Worm (Caenorhabditis elegans) whole organism, L2 larva: ENCODE results near the gene R160.12.

Experiments used
- aly-2 ChIP-seq: fragments of 150-350 bp; optimal IDR thresholded peaks from 2 replicates; lab custom pipeline; 2014; ENCODE audit warnings: missing biosample characterization, missing genetic modification characterization
- ceh-82 ChIP-seq: fragments of 150-350 bp; optimal IDR thresholded peaks from 2 replicates; lab custom pipeline; 2014; ENCODE audit warnings: missing biosample characterization, missing genetic modification characterization
- elt-1 ChIP-seq: fragments of 150-350 bp; optimal IDR thresholded peaks from 2 replicates; lab custom pipeline; 2014; ENCODE audit warnings: missing biosample characterization, missing genetic modification characterization
- lin-13 ChIP-seq: fragments of 150-350 bp; optimal IDR thresholded peaks from 2 replicates; lab custom pipeline; 2014; ENCODE audit warnings: missing biosample characterization, missing genetic modification reagents, missing genetic modification characterization
- lin-39 ChIP-seq: fragments of 150-350 bp; optimal IDR thresholded peaks from 2 replicates; lab custom pipeline; 2014; ENCODE audit warnings: missing biosample characterization, missing genetic modification reagents, missing genetic modification characterization
- mab-5 ChIP-seq: fragments of 150-350 bp; optimal IDR thresholded peaks from 2 replicates; lab custom pipeline; 2014; ENCODE audit warnings: missing biosample characterization, missing genetic modification characterization
- nhr-10 ChIP-seq: sonication (generic microtip); optimal IDR thresholded peaks from 2 replicates; lab custom pipeline; 2017; ENCODE audit warnings: missing biosample characterization, missing genetic modification characterization
- nhr-23 ChIP-seq: fragments of 150-350 bp; optimal IDR thresholded peaks from 2 replicates; lab custom pipeline; 2014; ENCODE audit warnings: missing biosample characterization, missing genetic modification reagents, missing genetic modification characterization
- nhr-237 ChIP-seq: fragments of 150-350 bp; optimal IDR thresholded peaks from 2 replicates; lab custom pipeline; 2014; ENCODE audit warnings: missing biosample characterization, missing genetic modification characterization
- snpc-4 ChIP-seq: fragments of 150-350 bp; optimal IDR thresholded peaks from 2 replicates; lab custom pipeline; 2014; ENCODE audit warnings: missing biosample characterization, missing genetic modification characterization
- unc-62 ChIP-seq: fragments of 150-350 bp; optimal IDR thresholded peaks from 2 replicates; lab custom pipeline; 2014; ENCODE audit warnings: missing biosample characterization, missing genetic modification reagents, missing genetic modification characterization
- ztf-11 ChIP-seq: sonication (generic microtip); optimal IDR thresholded peaks from 2 replicates; lab custom pipeline; 2017; ENCODE audit warnings: missing biosample characterization, missing genetic modification characterization

- TF ChIP-seq ztf-11 (tag; lab: Kevin White, UChicago) (no peak), nhr-10 (tag; lab: Kevin White, UChicago) (no peak), mab-5 (tag; lab: Kevin White, UChicago) (no peak), nhr-237 (tag; lab: Kevin White, UChicago) (no peak), ceh-82 (tag; lab: Kevin White, UChicago) (no peak), elt-1 (no peak), lin-39 (tag; lab: Kevin White, UChicago) (no peak), nhr-23 (tag; lab: Kevin White, UChicago) (no peak), lin-13 (GFP tag; lab: Kevin White, UChicago) (no peak), aly-2 (tag; lab: Kevin White, UChicago) (no peak), snpc-4 (no peak), unc-62 (no peak)
These were observed 15.1 kb downstream of the R160.12 start, which contains the start of gene F14H12.7 for ce11 chrX:4362522-4362921.
